Fruit fly (Drosophila melanogaster): ENCODE data around the gene Lar.

The Lar gene

DNA sequence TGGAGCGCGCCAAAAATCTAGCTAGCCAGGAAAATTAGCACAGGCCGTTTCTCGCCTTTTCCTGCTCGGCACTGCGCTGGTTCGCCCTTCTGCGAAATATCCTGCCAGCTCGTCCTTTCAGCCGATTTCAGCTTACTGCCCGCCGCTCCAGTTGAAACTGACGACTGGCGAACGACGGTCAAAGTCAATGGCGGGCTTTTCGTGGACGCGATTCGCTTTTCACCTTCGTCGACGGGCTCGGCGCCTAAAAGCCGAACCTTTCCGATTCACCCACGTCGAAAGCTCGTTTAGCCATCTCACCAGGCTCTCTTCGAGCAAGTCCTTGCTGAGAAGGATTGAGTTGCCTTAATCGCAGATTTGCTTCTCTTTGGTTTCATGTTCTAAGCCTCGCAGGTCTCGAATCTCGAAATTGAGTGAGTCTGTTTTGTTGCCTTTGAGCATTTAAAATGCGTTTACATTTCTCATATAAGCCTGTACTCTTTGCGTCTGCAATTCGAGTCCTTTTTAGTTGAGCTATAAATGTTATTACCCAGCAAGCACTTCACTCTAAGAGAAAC lies 19.0 kb downstream of the Lar start:
- TF ChIP-seq zen2 (GFP tag; IDR thresholded peaks at IDR 0.05; ENCODE audit: partially characterized antibody) (0 out of 3 replicates have a peak, but pooled peaks have one; percentile 12), CG6791 (GFP tag; IDR thresholded peaks at IDR 0.05; ENCODE audit: partially characterized antibody) (no peak), Fer1 (GFP tag; optimal IDR thresholded peaks at IDR 0.05) (peak; percentile 2), CG31224 (GFP tag; IDR thresholded peaks at IDR 0.05) (no peak), sob (GFP tag; IDR thresholded peaks at IDR 0.05) (no peak), trh (GFP tag; optimal IDR thresholded peaks at IDR 0.05) (no peak), NFAT (GFP tag; IDR thresholded peaks at IDR 0.05) (no peak), odd (GFP tag; optimal IDR thresholded peaks at IDR 0.05) (no peak), CG3065 (GFP tag; optimal IDR thresholded peaks at IDR 0.05) (no peak), slp2 (GFP tag; optimal IDR thresholded peaks at IDR 0.05) (no peak), z (GFP tag; IDR thresholded peaks at IDR 0.05) (peak; percentile 87), CG3163 (GFP tag; optimal IDR thresholded peaks at IDR 0.05) (peak; percentile 51), CG2202 (tag; optimal IDR thresholded peaks at IDR 0.05) (no peak), pros (GFP tag; optimal IDR thresholded peaks at IDR 0.05) (no peak), eyg (GFP tag; optimal IDR thresholded peaks at IDR 0.05) (no peak), CG8765 (GFP tag; IDR thresholded peaks at IDR 0.05) (no peak), CG10959 (GFP tag; IDR thresholded peaks at IDR 0.05) (no peak), sisA (GFP tag; IDR thresholded peaks at IDR 0.05) (no peak), zfh2 (GFP tag; optimal IDR thresholded peaks at IDR 0.05) (no peak), CG11093 (GFP tag; IDR thresholded peaks at IDR 0.05) (no peak), Jarid2 (GFP tag; optimal IDR thresholded peaks at IDR 0.05) (peak; percentile 20), bbx (GFP tag; IDR thresholded peaks at IDR 0.05; ENCODE audit: partially characterized antibody) (0 out of 2 replicates have a peak, but pooled peaks have one; percentile 12), Ets65A (GFP tag) (peak; percentile 71), CG16813 (GFP tag; IDR thresholded peaks at IDR 0.05; ENCODE audit: partially characterized antibody) (no peak), Nf-YC (tag; optimal IDR thresholded peaks at IDR 0.05) (peak; percentile 79), ci (GFP tag; IDR thresholded peaks at IDR 0.05) (no peak), mirr (GFP tag; optimal IDR thresholded peaks at IDR 0.05) (no peak), MTF-1 (GFP tag; optimal IDR thresholded peaks at IDR 0.05; ENCODE audit: borderline replicate concordance) (no peak), ssp (GFP tag; IDR thresholded peaks at IDR 0.05) (no peak), CG32532 (GFP tag; IDR thresholded peaks at IDR 0.05) (no peak), slbo (GFP tag; IDR thresholded peaks at IDR 0.05) (no peak), Abd-B (GFP tag; optimal IDR thresholded peaks at IDR 0.05) (no peak), tin (GFP tag; optimal IDR thresholded peaks at IDR 0.05) (no peak), so (GFP tag; IDR thresholded peaks at IDR 0.05) (no peak), CG18262 (tag; optimal IDR thresholded peaks at IDR 0.05) (no peak), CG13424 (tag; optimal IDR thresholded peaks at IDR 0.05) (no peak), lab (GFP tag; optimal IDR thresholded peaks at IDR 0.05) (no peak), Hr51 (GFP tag; optimal IDR thresholded peaks at IDR 0.05) (peak in 1 of 2 experiments; percentile 7), Deaf1 (tag; optimal IDR thresholded peaks at IDR 0.05) (peak; percentile 96), tgo (GFP tag; IDR thresholded peaks at IDR 0.05) (no peak), CG15479 (GFP tag; optimal IDR thresholded peaks at IDR 0.05) (no peak), az2 (GFP tag; optimal IDR thresholded peaks at IDR 0.05) (no peak), CG12155 (GFP tag; optimal IDR thresholded peaks at IDR 0.05) (no peak), CG12236 (GFP tag; optimal IDR thresholded peaks at IDR 0.05) (no peak), CG15696 (tag; optimal IDR thresholded peaks at IDR 0.05) (no peak), CG10979 (tag; optimal IDR thresholded peaks at IDR 0.05) (no peak), Ada2b (GFP tag; IDR thresholded peaks at IDR 0.05) (no peak), Atf6 (GFP tag; IDR thresholded peaks at IDR 0.05) (no peak), Trl (optimal IDR thresholded peaks at IDR 0.05) (peak; percentile 24 to 43), Trl (GFP tag; optimal IDR thresholded peaks at IDR 0.05) (no peak), CG10321 (GFP tag; IDR thresholded peaks at IDR 0.05) (no peak), ara (GFP tag; IDR thresholded peaks at IDR 0.05) (no peak)

Data from whole organism, embryonic.